Worm (Caenorhabditis elegans) whole organism, mixed stage, embryonic: ENCODE results near the gene nhr-79.

Experiments
- ceh-39 ChIP-seq: fragments of 150-350 bp; optimal IDR thresholded peaks from 2 replicates; lab custom pipeline; 2014; ENCODE audit warnings: missing biosample characterization, missing genetic modification characterization
- ces-1 ChIP-seq: fragments of 150-350 bp; optimal IDR thresholded peaks from 2 replicates; lab custom pipeline; 2014; ENCODE audit warnings: missing biosample characterization, missing genetic modification reagents, missing genetic modification characterization
- lin-13 ChIP-seq: fragments of 150-350 bp; optimal IDR thresholded peaks from 2 replicates; lab custom pipeline; 2014; ENCODE audit warnings: missing biosample characterization, missing genetic modification characterization
- pha-4 ChIP-seq: fragments of 150-350 bp; optimal IDR thresholded peaks from 2 replicates; lab custom pipeline; 2018; ENCODE audit warnings: missing biosample characterization, missing genetic modification reagents, missing genetic modification characterization
- snpc-4 ChIP-seq: fragments of 150-350 bp; optimal IDR thresholded peaks from 2 replicates; lab custom pipeline; 2014; ENCODE audit warnings: missing biosample characterization, missing genetic modification characterization
- sptf-1 ChIP-seq: sonication (generic microtip); optimal IDR thresholded peaks from 2 replicates; lab custom pipeline; 2017; ENCODE audit warnings: mild to moderate bottlenecking, missing genetic modification characterization, moderate library complexity, missing compliant biosample characterization
- zip-8 ChIP-seq: fragments of 150-350 bp; optimal IDR thresholded peaks from 2 replicates; lab custom pipeline; 2014; ENCODE audit warnings: missing biosample characterization, missing genetic modification characterization
- ztf-11 ChIP-seq: fragments of 150-350 bp; optimal IDR thresholded peaks from 2 replicates; lab custom pipeline; 2014; ENCODE audit warnings: missing biosample characterization, missing genetic modification characterization

DNA sequence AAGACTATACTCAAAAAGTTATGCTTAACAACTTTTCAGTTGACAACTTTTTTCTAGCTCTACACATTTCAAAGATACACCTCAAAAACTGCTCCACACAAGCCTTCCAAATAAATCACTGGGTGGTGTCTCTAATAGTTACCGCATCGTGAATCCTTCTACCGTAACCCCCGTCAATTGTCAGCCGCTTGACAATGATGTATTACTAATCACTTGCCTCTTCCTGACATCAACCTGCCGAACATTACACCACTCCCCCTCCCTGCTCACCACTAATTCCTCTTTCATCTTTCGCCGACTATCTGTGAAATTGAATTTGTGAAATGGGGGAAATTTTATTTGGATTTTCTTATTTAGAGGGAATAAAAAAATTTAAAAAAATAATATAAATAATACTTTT is 30.0 kb downstream of the nhr-79 start:
- TF ChIP-seq sptf-1 (tag; lab: Kevin White, UChicago): no peak
- no peak for TF ChIP-seq pha-4 (tag; lab: Kevin White, UChicago)
- no peak for TF ChIP-seq lin-13 (tag; lab: Kevin White, UChicago)
- TF ChIP-seq snpc-4 (tag; lab: Kevin White, UChicago): no peak
- TF ChIP-seq ceh-39 (tag; lab: Kevin White, UChicago): no peak
- TF ChIP-seq ces-1 (GFP tag; lab: Kevin White, UChicago): no peak
- TF ChIP-seq zip-8 (tag; lab: Kevin White, UChicago): no peak
- no peak for TF ChIP-seq ztf-11 (tag; lab: Kevin White, UChicago)
